Fruit fly (Drosophila melanogaster): ENCODE measurements around the gene CG14332.

dm6 chr3R:17394318-17395188, 27.4 kb downstream of the CG14332 start, which contains the start of gene CREG:
- TF ChIP-seq insv (optimal IDR thresholded peaks at IDR 0.05) (no peak), h (optimal IDR thresholded peaks at IDR 0.05) (no peak)
